Fruit fly (Drosophila melanogaster) whole organism, embryonic: ENCODE data around the gene cort.
A peak's percentile ranks its signal among the peaks of the same experiment; 100 is the strongest.

Source experiments
- B-H1 ChIP-seq: fragments of 200-800 bp; sonication (Bioruptor generic); IDR thresholded peaks from 3 replicates; pipeline ENCODE4 v1.3.6; 2022; ENCODE audit warnings: missing biosample characterization, missing genetic modification characterization
- BtbVII ChIP-seq: fragments of 200-800 bp; sonication (Bioruptor generic); optimal IDR thresholded peaks from 3 replicates; lab custom pipeline; 2017; ENCODE audit warnings: missing biosample characterization, mild to moderate bottlenecking, missing genetic modification characterization
- CG1024 ChIP-seq: fragments of 200-800 bp; sonication (Bioruptor generic); IDR thresholded peaks from 2 replicates; pipeline ENCODE4 v1.3.6; 2022; ENCODE audit warnings: missing biosample characterization, missing genetic modification characterization
- CG10462 ChIP-seq: fragments of 200-800 bp; sonication (Bioruptor generic); optimal IDR thresholded peaks from 2 replicates; lab custom pipeline; 2016; ENCODE audit warnings: missing biosample characterization, missing genetic modification characterization
- CG10543 ChIP-seq: fragments of 200-800 bp; sonication (Bioruptor generic); optimal IDR thresholded peaks from 3 replicates; lab custom pipeline; 2017; ENCODE audit warnings: missing biosample characterization, mild to moderate bottlenecking, missing genetic modification characterization, moderate library complexity
- CG1233 ChIP-seq: fragments of 200-800 bp; sonication (Bioruptor generic); optimal IDR thresholded peaks from 4 replicates; lab custom pipeline; 2018; ENCODE audit warnings: missing biosample characterization, mild to moderate bottlenecking, missing genetic modification characterization
- CG12744 ChIP-seq: fragments of 200-800 bp; sonication (Bioruptor generic); optimal IDR thresholded peaks from 2 replicates; lab custom pipeline; 2016; ENCODE audit warnings: missing biosample characterization, missing genetic modification characterization
- CG12769 ChIP-seq: fragments of 200-800 bp; sonication (Bioruptor generic); optimal IDR thresholded peaks from 2 replicates; lab custom pipeline; 2019; ENCODE audit warnings: missing biosample characterization, mild to moderate bottlenecking, missing genetic modification characterization, moderate library complexity
- CG13287 ChIP-seq: fragments of 200-800 bp; sonication (Bioruptor generic); IDR thresholded peaks from 2 replicates; pipeline ENCODE4 v1.3.6; 2022; ENCODE audit warnings: missing biosample characterization, missing genetic modification characterization; ENCODE audit not compliant: partially characterized antibody
- CG13775 ChIP-seq: fragments of 200-800 bp; sonication (Bioruptor generic); optimal IDR thresholded peaks from 3 replicates; lab custom pipeline; 2017; ENCODE audit warnings: missing biosample characterization, mild to moderate bottlenecking, missing genetic modification characterization
- CG13894 ChIP-seq: fragments of 200-800 bp; sonication (Bioruptor generic); optimal IDR thresholded peaks from 3 replicates; lab custom pipeline; 2018; ENCODE audit warnings: missing biosample characterization, mild to moderate bottlenecking, missing genetic modification characterization, moderate library complexity
- CG15479 ChIP-seq: fragments of 200-800 bp; sonication (Bioruptor generic); optimal IDR thresholded peaks from 3 replicates; lab custom pipeline; 2019; ENCODE audit warnings: missing biosample characterization, mild to moderate bottlenecking, missing genetic modification characterization, moderate library complexity
- CG17568 ChIP-seq: fragments of 200-800 bp; sonication (Bioruptor generic); optimal IDR thresholded peaks from 2 replicates; lab custom pipeline; 2018; ENCODE audit warnings: missing biosample characterization, mild to moderate bottlenecking, missing genetic modification characterization, moderate library complexity
- CG18599 ChIP-seq: fragments of 200-800 bp; sonication (Bioruptor generic); optimal IDR thresholded peaks from 3 replicates; lab custom pipeline; 2017; ENCODE audit warnings: missing biosample characterization, missing genetic modification characterization, mild to moderate bottlenecking, moderate library complexity, missing genetic modification reagents
- CG4328 ChIP-seq: fragments of 200-800 bp; sonication (Bioruptor generic); optimal IDR thresholded peaks from 3 replicates; lab custom pipeline; 2017; ENCODE audit warnings: missing biosample characterization, missing genetic modification reagents, missing genetic modification characterization
- CG6813 ChIP-seq: fragments of 200-800 bp; sonication (Bioruptor generic); optimal IDR thresholded peaks from 2 replicates; lab custom pipeline; 2017; ENCODE audit warnings: missing biosample characterization, missing genetic modification characterization, mild to moderate bottlenecking, moderate library complexity, missing genetic modification reagents
- CG7556 ChIP-seq: fragments of 200-800 bp; sonication (Bioruptor generic); optimal IDR thresholded peaks from 2 replicates; lab custom pipeline; 2017; ENCODE audit warnings: missing biosample characterization, mild to moderate bottlenecking, missing genetic modification characterization
- CG7745 ChIP-seq: fragments of 200-800 bp; sonication (Bioruptor generic); optimal IDR thresholded peaks from 2 replicates; lab custom pipeline; 2018; ENCODE audit warnings: missing biosample characterization, mild to moderate bottlenecking, missing genetic modification characterization, moderate library complexity
- CG7839 ChIP-seq: fragments of 200-800 bp; sonication (Bioruptor generic); optimal IDR thresholded peaks from 3 replicates; lab custom pipeline; 2018; ENCODE audit warnings: missing biosample characterization, mild to moderate bottlenecking, missing genetic modification characterization, moderate library complexity
- CG8089 ChIP-seq: fragments of 200-800 bp; sonication (Bioruptor generic); optimal IDR thresholded peaks from 3 replicates; lab custom pipeline; 2016; ENCODE audit warnings: missing biosample characterization, missing genetic modification characterization
- CG8388 ChIP-seq: fragments of 200-800 bp; sonication (Bioruptor generic); optimal IDR thresholded peaks from 2 replicates; lab custom pipeline; 2019; ENCODE audit warnings: missing biosample characterization, mild to moderate bottlenecking, missing genetic modification characterization, moderate library complexity
- CG9817 ChIP-seq: fragments of 200-800 bp; sonication (Bioruptor generic); optimal IDR thresholded peaks from 2 replicates; lab custom pipeline; 2018; ENCODE audit warnings: missing biosample characterization, mild to moderate bottlenecking, missing genetic modification characterization, moderate library complexity
- Elba2 ChIP-seq: fragments of 200-800 bp; sonication (Bioruptor generic); optimal IDR thresholded peaks from 3 replicates; lab custom pipeline; 2016; ENCODE audit warnings: missing biosample characterization, missing genetic modification characterization
- GATAe ChIP-seq: fragments of 200-800 bp; sonication (Bioruptor generic); conservative IDR thresholded peaks from 2 replicates; pipeline ENCODE4 v1.3.6; 2022; ENCODE audit warnings: missing biosample characterization, missing genetic modification characterization
- Hmx ChIP-seq: fragments of 200-800 bp; sonication (Bioruptor generic); optimal IDR thresholded peaks from 2 replicates; lab custom pipeline; 2016; ENCODE audit warnings: missing biosample characterization, missing genetic modification characterization
- Stat92E ChIP-seq, 3 experiments: fragments of >200 bp in 2 of 3; fragments of 200-800 bp in 1 of 3; sonication (Bioruptor generic) in 1 of 3; optimal IDR thresholded peaks; 2 replicates each; lab custom pipeline; 2017 to 2019; ENCODE audit warnings: missing biosample characterization in 3 of 3, missing genetic modification characterization in 3 of 3, mild to moderate bottlenecking in 1 of 3, moderate library complexity in 1 of 3
- YL-1 ChIP-seq: fragments of 200-800 bp; sonication (Bioruptor generic); optimal IDR thresholded peaks from 3 replicates; lab custom pipeline; 2017; ENCODE audit warnings: missing biosample characterization, mild to moderate bottlenecking, missing genetic modification characterization
- az2 ChIP-seq: fragments of 200-800 bp; sonication (Bioruptor generic); optimal IDR thresholded peaks from 3 replicates; lab custom pipeline; 2016; ENCODE audit warnings: missing biosample characterization, missing genetic modification characterization
- bowl ChIP-seq: fragments of 200-800 bp; sonication (Bioruptor generic); IDR thresholded peaks from 2 replicates; pipeline ENCODE4 v1.3.6; 2022; ENCODE audit warnings: missing biosample characterization, missing genetic modification characterization
- btn ChIP-seq: fragments of 200-800 bp; sonication (Bioruptor generic); optimal IDR thresholded peaks from 2 replicates; lab custom pipeline; 2016; ENCODE audit warnings: missing biosample characterization, missing genetic modification characterization
- chn ChIP-seq: fragments of 200-800 bp; sonication (Bioruptor generic); optimal IDR thresholded peaks from 2 replicates; lab custom pipeline; 2016; ENCODE audit warnings: missing biosample characterization, missing genetic modification characterization
- dan ChIP-seq: fragments of 200-800 bp; sonication (Bioruptor generic); IDR thresholded peaks from 2 replicates; pipeline ENCODE4 v1.3.6; 2022; ENCODE audit warnings: missing biosample characterization, missing genetic modification characterization
- dysf ChIP-seq: fragments of 200-800 bp; sonication (Bioruptor generic); IDR thresholded peaks from 3 replicates; pipeline ENCODE4 v1.3.6; 2022; ENCODE audit warnings: missing biosample characterization, missing genetic modification characterization
- gsb ChIP-seq: fragments of 200-800 bp; sonication (Bioruptor generic); IDR thresholded peaks from 2 replicates; pipeline ENCODE4 v1.3.6; 2022; ENCODE audit warnings: missing biosample characterization, missing genetic modification characterization
- hth ChIP-seq: fragments of >200 bp; optimal IDR thresholded peaks from 2 replicates; lab custom pipeline; 2017; ENCODE audit warnings: inconsistent platforms
- jigr1 ChIP-seq: fragments of 200-800 bp; sonication (Bioruptor generic); IDR thresholded peaks from 3 replicates; pipeline ENCODE4 v1.3.6; 2022; ENCODE audit warnings: missing biosample characterization, missing genetic modification characterization
- mld ChIP-seq: fragments of 200-800 bp; sonication (Bioruptor generic); IDR thresholded peaks from 3 replicates; pipeline ENCODE4 v1.3.6; 2022; ENCODE audit warnings: missing biosample characterization, missing genetic modification characterization; ENCODE audit not compliant: partially characterized antibody
- pb ChIP-seq: fragments of 200-800 bp; sonication (Bioruptor generic); optimal IDR thresholded peaks from 3 replicates; lab custom pipeline; 2016; ENCODE audit warnings: missing biosample characterization, missing genetic modification characterization
- ranshi ChIP-seq: fragments of 200-800 bp; sonication (Bioruptor generic); IDR thresholded peaks from 2 replicates; pipeline ENCODE4 v1.3.6; 2022; ENCODE audit warnings: missing biosample characterization, missing genetic modification characterization
- repo ChIP-seq: fragments of 200-800 bp; sonication (Bioruptor generic); optimal IDR thresholded peaks from 2 replicates; lab custom pipeline; 2016; ENCODE audit warnings: missing biosample characterization, missing genetic modification characterization
- rib ChIP-seq: fragments of 200-800 bp; sonication (Bioruptor generic); IDR thresholded peaks from 2 replicates; pipeline ENCODE4 v1.3.6; 2022; ENCODE audit warnings: missing biosample characterization, missing genetic modification characterization
- schlank ChIP-seq: fragments of 200-800 bp; sonication (Bioruptor generic); optimal IDR thresholded peaks from 2 replicates; lab custom pipeline; 2018; ENCODE audit warnings: missing biosample characterization, mild to moderate bottlenecking, missing genetic modification characterization
- scrt ChIP-seq: fragments of 200-800 bp; sonication (Bioruptor generic); optimal IDR thresholded peaks from 2 replicates; lab custom pipeline; 2018; ENCODE audit warnings: missing biosample characterization, mild to moderate bottlenecking, missing genetic modification characterization, moderate library complexity
- tin ChIP-seq: fragments of 200-800 bp; sonication (Bioruptor generic); optimal IDR thresholded peaks from 3 replicates; lab custom pipeline; 2016; ENCODE audit warnings: missing biosample characterization, missing genetic modification characterization
- tio ChIP-seq: fragments of 200-800 bp; sonication (Bioruptor generic); optimal IDR thresholded peaks from 2 replicates; lab custom pipeline; 2017; ENCODE audit warnings: missing biosample characterization, missing genetic modification characterization, inconsistent platforms
- tll ChIP-seq, 2 experiments: fragments of 200-800 bp in 1 of 2; fragments of >200 bp in 1 of 2; sonication (Bioruptor generic) in 1 of 2; optimal IDR thresholded peaks; 2 replicates each; lab custom pipeline; 2017 to 2019; ENCODE audit warnings: missing biosample characterization in 2 of 2, missing genetic modification characterization in 2 of 2, mild to moderate bottlenecking in 1 of 2, moderate library complexity in 1 of 2
- tx ChIP-seq: fragments of 200-800 bp; sonication (Bioruptor generic); optimal IDR thresholded peaks from 2 replicates; lab custom pipeline; 2016; ENCODE audit warnings: missing biosample characterization, missing genetic modification characterization
- vfl ChIP-seq: fragments of 200-800 bp; sonication (Bioruptor generic); optimal IDR thresholded peaks from 2 replicates; lab custom pipeline; 2016; ENCODE audit warnings: missing biosample characterization, missing genetic modification characterization
- vvl ChIP-seq: fragments of 200-800 bp; sonication (Bioruptor generic); IDR thresholded peaks from 2 replicates; pipeline ENCODE4 v1.3.6; 2022; ENCODE audit warnings: missing biosample characterization, missing genetic modification characterization
- z ChIP-seq: fragments of 200-800 bp; sonication (Bioruptor generic); IDR thresholded peaks from 3 replicates; pipeline ENCODE4 v1.3.6; 2022; ENCODE audit warnings: missing biosample characterization, missing genetic modification characterization

Gene cort

dm6 chr2L:6649085-6649754, 27.2 kb downstream of the cort start, which contains the start of the genes CG31635 and Tango1 (continued):
- TF ChIP-seq Stat92E (GFP tag; optimal IDR thresholded peaks at IDR 0.05; lab: Kevin White, UChicago) (no peak), az2 (GFP tag; lab: Kevin White, UChicago) (no peak), CG12744 (GFP tag; lab: Kevin White, UChicago) (peak; percentile 2), B-H1 (no peak), btn (GFP tag; lab: Kevin White, UChicago) (no peak), GATAe (no peak), mld (GFP tag; lab: Robert Waterston, UW) (no peak), CG10543 (GFP tag; lab: Kevin White, UChicago) (peak; percentile 31), CG12769 (no peak), CG15479 (GFP tag; lab: Kevin White, UChicago) (peak; percentile 31), CG4328 (GFP tag; lab: Kevin White, UChicago) (no peak), bowl (GFP tag; lab: Robert Waterston, UW) (no peak), BtbVII (GFP tag; lab: Kevin White, UChicago) (no peak), CG8388 (GFP tag; lab: Kevin White, UChicago) (no peak), tin (GFP tag; lab: Kevin White, UChicago) (no peak), CG13287 (GFP tag; lab: Robert Waterston, UW) (peak; percentile 24; the same call in 1 of the 2 replicates), Elba2 (GFP tag; lab: Kevin White, UChicago) (peak; percentile 65), CG7556 (GFP tag; lab: Kevin White, UChicago) (no peak), rib (GFP tag; lab: Robert Waterston, UW) (no peak), CG17568 (no peak), jigr1 (GFP tag; lab: Robert Waterston, UW) (no peak), z (GFP tag; lab: Robert Waterston, UW) (no peak), CG1024 (GFP tag; lab: Robert Waterston, UW) (no peak), scrt (GFP tag; lab: Kevin White, UChicago) (no peak), CG10462 (GFP tag; lab: Kevin White, UChicago) (no peak), schlank (tag; lab: Kevin White, UChicago) (no peak), tio (GFP tag; lab: Kevin White, UChicago) (no peak), pb (no peak), vfl (GFP tag; lab: Kevin White, UChicago) (no peak), tx (GFP tag; lab: Kevin White, UChicago) (no peak), CG1233 (GFP tag; lab: Kevin White, UChicago) (no peak), CG13775 (peak; percentile 10), CG7745 (tag; lab: Kevin White, UChicago) (no peak), chn (GFP tag; lab: Kevin White, UChicago) (no peak), ranshi (GFP tag; lab: Robert Waterston, UW) (no peak), vvl (GFP tag; lab: Robert Waterston, UW) (peak; percentile 62), CG8089 (GFP tag; lab: Kevin White, UChicago) (no peak), repo (GFP tag; lab: Kevin White, UChicago) (no peak), hth (lab: Kevin White, UChicago) (no peak), CG7839 (tag; lab: Kevin White, UChicago) (no peak), CG13894 (tag; lab: Kevin White, UChicago) (no peak), dysf (GFP tag; lab: Robert Waterston, UW) (0 out of 3 replicates have a peak, but pooled peaks have one; percentile 22), YL-1 (GFP tag; lab: Kevin White, UChicago) (peak; percentile 61), dan (GFP tag; lab: Robert Waterston, UW) (no peak), CG18599 (GFP tag; lab: Kevin White, UChicago) (no peak), Hmx (GFP tag; lab: Kevin White, UChicago) (no peak), CG9817 (tag; lab: Kevin White, UChicago) (no peak), gsb (GFP tag; lab: Robert Waterston, UW) (no peak), CG6813 (GFP tag; lab: Kevin White, UChicago) (no peak), tll (GFP tag; optimal IDR thresholded peaks at IDR 0.05; lab: Kevin White, UChicago) (peak in 1 of 2 experiments; percentile 2)
